Worm (Caenorhabditis elegans) whole organism, young adult: ENCODE data around the gene sav-1.

Experiments
- B0261.1 ChIP-seq: sonication (generic microtip); optimal IDR thresholded peaks from 2 replicates; lab custom pipeline; 2016; ENCODE audit warnings: mild to moderate bottlenecking, missing genetic modification characterization, moderate library complexity, missing compliant biosample characterization
- F33H1.4 ChIP-seq: fragments of 200-800 bp; sonication (Bioruptor generic); IDR thresholded peaks from 2 replicates; pipeline ENCODE4 v1.3.6; 2022; ENCODE audit warnings: missing genetic modification reagents, missing genetic modification characterization, missing compliant biosample characterization
- F52B5.7 ChIP-seq: sonication (generic microtip); optimal IDR thresholded peaks from 2 replicates; lab custom pipeline; 2016; ENCODE audit warnings: mild to moderate bottlenecking, missing genetic modification characterization, missing compliant biosample characterization
- F57C9.4 ChIP-seq: sonication (generic microtip); optimal IDR thresholded peaks from 2 replicates; lab custom pipeline; 2017; ENCODE audit warnings: mild to moderate bottlenecking, missing genetic modification characterization, missing compliant biosample characterization
- K11D2.4 ChIP-seq: fragments of 200-800 bp; sonication (Bioruptor generic); IDR thresholded peaks from 2 replicates; pipeline ENCODE4 v1.3.6; 2022; ENCODE audit warnings: missing genetic modification reagents, missing genetic modification characterization, missing compliant biosample characterization
- K12H6.12 ChIP-seq: fragments of 200-800 bp; sonication (Bioruptor generic); optimal IDR thresholded peaks from 2 replicates; lab custom pipeline; 2018; ENCODE audit warnings: mild to moderate bottlenecking, missing genetic modification characterization, missing compliant biosample characterization
- Y53F4B.3 ChIP-seq: fragments of 200-800 bp; sonication (Bioruptor generic); IDR thresholded peaks from 2 replicates; pipeline ENCODE4 v1.3.6; 2022; ENCODE audit warnings: missing genetic modification reagents, missing genetic modification characterization, missing compliant biosample characterization
- Y53G8AR.9 ChIP-seq: fragments of 200-800 bp; sonication (Bioruptor generic); conservative IDR thresholded peaks from 2 replicates; pipeline ENCODE4 v1.3.6; 2022; ENCODE audit warnings: missing genetic modification reagents, missing genetic modification characterization, missing compliant biosample characterization
- Y56A3A.18 ChIP-seq: fragments of 200-800 bp; sonication (Bioruptor generic); IDR thresholded peaks from 2 replicates; pipeline ENCODE4 v1.3.6; 2022; ENCODE audit warnings: missing genetic modification reagents, missing genetic modification characterization, missing compliant biosample characterization
- Y79H2A.3 ChIP-seq: fragments of 200-800 bp; sonication (Bioruptor generic); conservative IDR thresholded peaks from 2 replicates; pipeline ENCODE4 v1.3.6; 2022; ENCODE audit warnings: missing genetic modification reagents, missing genetic modification characterization, missing compliant biosample characterization
- Y95B8A.8 ChIP-seq: fragments of 200-800 bp; sonication (Bioruptor generic); IDR thresholded peaks from 2 replicates; pipeline ENCODE4 v1.3.6; 2022; ENCODE audit warnings: missing genetic modification reagents, missing genetic modification characterization, missing compliant biosample characterization
- ZK185.1 ChIP-seq: sonication (generic microtip); optimal IDR thresholded peaks from 2 replicates; lab custom pipeline; 2016; ENCODE audit warnings: mild to moderate bottlenecking, missing genetic modification characterization, missing compliant biosample characterization; ENCODE audit not compliant: poor library complexity, severe bottlenecking
- ama-1 ChIP-seq, 3 experiments: fragments of 150-350 bp in 1 of 3; sonication (generic microtip) in 2 of 3; optimal IDR thresholded peaks; 2 replicates each; lab custom pipeline; 2014 to 2018; ENCODE audit warnings: missing biosample characterization in 2 of 3, missing genetic modification characterization in 2 of 3, missing genetic modification reagents in 2 of 3
- aptf-2 ChIP-seq: fragments of 200-800 bp; sonication (Bioruptor generic); conservative IDR thresholded peaks from 2 replicates; pipeline ENCODE4 v1.3.6; 2022; ENCODE audit warnings: missing genetic modification reagents, missing genetic modification characterization, missing compliant biosample characterization
- atf-7 ChIP-seq: sonication (generic microtip); optimal IDR thresholded peaks from 2 replicates; lab custom pipeline; 2017; ENCODE audit warnings: mild to moderate bottlenecking, missing genetic modification characterization, missing compliant biosample characterization
- attf-6 ChIP-seq: fragments of 200-800 bp; sonication (Bioruptor generic); IDR thresholded peaks from 2 replicates; pipeline ENCODE4 v1.3.6; 2022; ENCODE audit warnings: missing genetic modification reagents, missing genetic modification characterization, missing compliant biosample characterization
- bed-1 ChIP-seq: fragments of 200-800 bp; sonication (Bioruptor generic); IDR thresholded peaks from 2 replicates; pipeline ENCODE4 v1.3.6; 2022; ENCODE audit warnings: missing genetic modification reagents, missing genetic modification characterization, missing compliant biosample characterization
- ceh-27 ChIP-seq: fragments of 200-800 bp; sonication (Bioruptor generic); optimal IDR thresholded peaks from 2 replicates; lab custom pipeline; 2018; ENCODE audit warnings: mild to moderate bottlenecking, missing genetic modification characterization, moderate library complexity, missing compliant biosample characterization
- die-1 ChIP-seq: sonication (generic microtip); optimal IDR thresholded peaks from 2 replicates; lab custom pipeline; 2016; ENCODE audit warnings: missing genotype, mild to moderate bottlenecking, missing genetic modification characterization, missing compliant biosample characterization
- dox-1 ChIP-seq: fragments of 200-800 bp; sonication (Bioruptor generic); IDR thresholded peaks from 2 replicates; pipeline ENCODE4 v1.3.6; 2022; ENCODE audit warnings: missing genetic modification reagents, missing genetic modification characterization, missing compliant biosample characterization
- dpff-1 ChIP-seq: sonication (generic microtip); optimal IDR thresholded peaks from 2 replicates; lab custom pipeline; 2017; ENCODE audit warnings: mild to moderate bottlenecking, missing genetic modification characterization, missing compliant biosample characterization
- dpl-1 ChIP-seq: fragments of 150-350 bp; optimal IDR thresholded peaks from 2 replicates; lab custom pipeline; 2014; ENCODE audit warnings: missing biosample characterization, missing genetic modification reagents, missing genetic modification characterization
- egl-18 ChIP-seq: fragments of 200-800 bp; sonication (Bioruptor generic); IDR thresholded peaks from 2 replicates; pipeline ENCODE4 v1.3.6; 2022; ENCODE audit warnings: missing genetic modification reagents, missing genetic modification characterization, missing compliant biosample characterization
- egl-44 ChIP-seq: fragments of 200-800 bp; sonication (Bioruptor generic); IDR thresholded peaks from 2 replicates; pipeline ENCODE4 v1.3.6; 2022; ENCODE audit warnings: missing genetic modification reagents, missing genetic modification characterization, missing compliant biosample characterization
- fkh-3 ChIP-seq: sonication (generic microtip); optimal IDR thresholded peaks from 2 replicates; lab custom pipeline; 2016; ENCODE audit warnings: mild to moderate bottlenecking, missing genetic modification characterization, missing compliant biosample characterization
- hmg-20 ChIP-seq: fragments of 200-800 bp; sonication (Bioruptor generic); IDR thresholded peaks from 2 replicates; pipeline ENCODE4 v1.3.6; 2022; ENCODE audit warnings: missing genetic modification reagents, missing genetic modification characterization, missing compliant biosample characterization
- hrde-1 ChIP-seq: sonication (generic microtip); optimal IDR thresholded peaks from 2 replicates; lab custom pipeline; 2016; ENCODE audit warnings: missing genetic modification characterization, mild to moderate bottlenecking, missing compliant biosample characterization, moderate library complexity, missing genotype, missing genetic modification reagents, borderline replicate concordance
- hsf-1 ChIP-seq: fragments of 200-800 bp; sonication (Bioruptor generic); IDR thresholded peaks from 2 replicates; pipeline ENCODE4 v1.3.6; 2022; ENCODE audit warnings: missing genetic modification reagents, missing genetic modification characterization, missing compliant biosample characterization
- lag-1 ChIP-seq: fragments of 200-800 bp; sonication (Bioruptor generic); IDR thresholded peaks from 2 replicates; pipeline ENCODE4 v1.3.6; 2022; ENCODE audit warnings: missing genetic modification reagents, missing genetic modification characterization, missing compliant biosample characterization
- let-526 ChIP-seq: fragments of 200-800 bp; sonication (Bioruptor generic); IDR thresholded peaks from 2 replicates; pipeline ENCODE4 v1.3.6; 2022; ENCODE audit warnings: missing genetic modification reagents, missing genetic modification characterization, missing compliant biosample characterization
- let-607 ChIP-seq, 2 experiments: fragments of 200-800 bp in 1 of 2; sonication (Bioruptor generic) in 1 of 2; sonication (generic microtip) in 1 of 2; optimal IDR thresholded peaks; 2 replicates each; lab custom pipeline; 2016 to 2018; ENCODE audit warnings: mild to moderate bottlenecking in 2 of 2, missing compliant biosample characterization in 2 of 2, missing genetic modification characterization in 2 of 2, moderate library complexity in 2 of 2, missing genotype in 1 of 2
- lin-40 ChIP-seq: sonication (generic microtip); optimal IDR thresholded peaks from 2 replicates; lab custom pipeline; 2016; ENCODE audit warnings: missing genetic modification characterization, mild to moderate bottlenecking, missing compliant biosample characterization, missing genotype, missing genetic modification reagents
- lin-54 ChIP-seq: fragments of 200-800 bp; sonication (Bioruptor generic); optimal IDR thresholded peaks from 2 replicates; lab custom pipeline; 2018; ENCODE audit warnings: mild to moderate bottlenecking, missing genetic modification characterization, missing compliant biosample characterization
- lsy-27 ChIP-seq: sonication (generic microtip); optimal IDR thresholded peaks from 2 replicates; lab custom pipeline; 2017; ENCODE audit warnings: missing genetic modification characterization, mild to moderate bottlenecking, missing compliant biosample characterization, antibody characterized with exemption, missing genotype, borderline replicate concordance; ENCODE audit not compliant: insufficient read depth
- mcd-1 ChIP-seq: fragments of 200-800 bp; sonication (Bioruptor generic); IDR thresholded peaks from 2 replicates; pipeline ENCODE4 v1.3.6; 2022; ENCODE audit warnings: missing genetic modification reagents, missing genetic modification characterization, missing compliant biosample characterization
- mel-28 ChIP-seq: sonication (generic microtip); optimal IDR thresholded peaks from 2 replicates; lab custom pipeline; 2016; ENCODE audit warnings: borderline replicate concordance, mild to moderate bottlenecking, missing genetic modification characterization, missing compliant biosample characterization
- mes-4 ChIP-seq: sonication (generic microtip); optimal IDR thresholded peaks from 2 replicates; lab custom pipeline; 2016; ENCODE audit warnings: missing genotype, missing genetic modification characterization, missing compliant biosample characterization
- nhr-120 ChIP-seq: fragments of 200-800 bp; sonication (Bioruptor generic); IDR thresholded peaks from 2 replicates; pipeline ENCODE4 v1.3.6; 2022; ENCODE audit warnings: missing genetic modification characterization, missing compliant biosample characterization
- nhr-179 ChIP-seq: sonication (generic microtip); optimal IDR thresholded peaks from 2 replicates; lab custom pipeline; 2016; ENCODE audit warnings: mild to moderate bottlenecking, missing genetic modification characterization, missing compliant biosample characterization
- nhr-27 ChIP-seq: fragments of 200-800 bp; sonication (Bioruptor generic); optimal IDR thresholded peaks from 2 replicates; lab custom pipeline; 2018; ENCODE audit warnings: mild to moderate bottlenecking, missing genetic modification characterization, moderate library complexity, missing compliant biosample characterization
- pbrm-1 ChIP-seq: fragments of 200-800 bp; sonication (Bioruptor generic); IDR thresholded peaks from 2 replicates; pipeline ENCODE4 v1.3.6; 2022; ENCODE audit warnings: missing genetic modification reagents, missing genetic modification characterization, missing compliant biosample characterization
- pha-4 ChIP-seq: fragments of 150-350 bp; sonication (generic microtip); optimal IDR thresholded peaks from 2 replicates; lab custom pipeline; 2014; ENCODE audit warnings: missing biosample characterization, missing genetic modification reagents, missing genetic modification characterization
- rcor-1 ChIP-seq: fragments of 200-800 bp; sonication (Bioruptor generic); IDR thresholded peaks from 2 replicates; pipeline ENCODE4 v1.3.6; 2022; ENCODE audit warnings: missing genetic modification reagents, missing genetic modification characterization, missing compliant biosample characterization
- rec-8 ChIP-seq, 2 experiments: sonication (generic microtip); optimal IDR thresholded peaks; 2 replicates each; lab custom pipeline; 2016; ENCODE audit warnings: mild to moderate bottlenecking in 2 of 2, missing genetic modification characterization in 2 of 2, missing genetic modification reagents in 2 of 2, missing genotype in 2 of 2, missing biosample characterization in 1 of 2, missing compliant biosample characterization in 1 of 2, moderate library complexity in 1 of 2
- repo-1 ChIP-seq: sonication (generic microtip); optimal IDR thresholded peaks from 2 replicates; lab custom pipeline; 2017; ENCODE audit warnings: mild to moderate bottlenecking, missing genetic modification characterization, missing compliant biosample characterization
- xnd-1 ChIP-seq: sonication (generic microtip); optimal IDR thresholded peaks from 2 replicates; lab custom pipeline; 2016; ENCODE audit warnings: missing genotype, missing genetic modification reagents, missing genetic modification characterization, missing compliant biosample characterization
- zfh-2 ChIP-seq: fragments of 200-800 bp; sonication (Bioruptor generic); conservative IDR thresholded peaks from 2 replicates; pipeline ENCODE4 v1.3.6; 2022; ENCODE audit warnings: missing genetic modification reagents, missing genetic modification characterization, missing compliant biosample characterization
- ztf-18 ChIP-seq: sonication (generic microtip); optimal IDR thresholded peaks from 2 replicates; lab custom pipeline; 2016; ENCODE audit warnings: missing genotype, mild to moderate bottlenecking, missing genetic modification characterization, missing compliant biosample characterization
- ztf-26 ChIP-seq: sonication (generic microtip); optimal IDR thresholded peaks from 2 replicates; lab custom pipeline; 2017; ENCODE audit warnings: missing genetic modification characterization, missing compliant biosample characterization
- ztf-28 ChIP-seq: fragments of 200-800 bp; sonication (Bioruptor generic); IDR thresholded peaks from 2 replicates; pipeline ENCODE4 v1.3.6; 2022; ENCODE audit warnings: missing genetic modification reagents, missing genetic modification characterization, missing compliant biosample characterization

sav-1 gene

ce11 chrX:2287977-2288387 lies 990 bp upstream of the sav-1 start (continued):
- TF ChIP-seq atf-7 (tag; lab: Kevin White, UChicago) (peak; percentile 12), xnd-1 (tag; lab: Kevin White, UChicago) (no peak), mes-4 (tag; lab: Kevin White, UChicago) (no peak), aptf-2 (GFP tag; lab: Robert Waterston, UW) (no peak), rec-8 (tag; optimal IDR thresholded peaks at IDR 0.05; lab: Kevin White, UChicago) (no peak), mel-28 (no peak), ztf-26 (tag; lab: Kevin White, UChicago) (no peak), dox-1 (no peak), lin-40 (peak; percentile 29), ama-1 (optimal IDR thresholded peaks at IDR 0.05; lab: Kevin White, UChicago) (no peak), ama-1 (GFP tag; optimal IDR thresholded peaks at IDR 0.05; lab: Kevin White, UChicago) (no peak), rcor-1 (GFP tag; lab: Robert Waterston, UW) (0 out of 2 replicates have a peak, but pooled peaks have one; percentile 28), F52B5.7 (tag; lab: Kevin White, UChicago) (no peak), nhr-179 (no peak), F33H1.4 (GFP tag; lab: Robert Waterston, UW) (no peak), Y79H2A.3 (GFP tag; lab: Robert Waterston, UW) (no peak), hrde-1 (no peak), die-1 (no peak), Y53G8AR.9 (GFP tag; lab: Robert Waterston, UW) (no peak), lag-1 (GFP tag; lab: Robert Waterston, UW) (no peak), repo-1 (tag; lab: Kevin White, UChicago) (no peak), attf-6 (GFP tag; lab: Robert Waterston, UW) (no peak), nhr-27 (tag; lab: Kevin White, UChicago) (no peak), zfh-2 (GFP tag; lab: Robert Waterston, UW) (no peak), pha-4 (tag; lab: Kevin White, UChicago) (no peak), let-526 (GFP tag; lab: Robert Waterston, UW) (no peak), ZK185.1 (no peak), dpff-1 (no peak), lin-54 (no peak), ztf-18 (tag; lab: Kevin White, UChicago) (no peak), dpl-1 (GFP tag; lab: Kevin White, UChicago) (no peak), Y53F4B.3 (no peak), Y95B8A.8 (GFP tag; lab: Robert Waterston, UW) (no peak), F57C9.4 (tag; lab: Kevin White, UChicago) (no peak), Y56A3A.18 (no peak), ztf-28 (no peak), B0261.1 (no peak), let-607 (tag; optimal IDR thresholded peaks at IDR 0.05; lab: Kevin White, UChicago) (peak in 1 of 2 experiments; percentile 22), egl-44 (GFP tag; lab: Robert Waterston, UW) (no peak), fkh-3 (no peak), nhr-120 (GFP tag; lab: Robert Waterston, UW) (no peak)

ce11 chrX:2276000-2276399 lies 11.0 kb downstream of the sav-1 start:
- TF ChIP-seq hmg-20 (GFP tag; lab: Robert Waterston, UW) (no peak), bed-1 (GFP tag; lab: Robert Waterston, UW) (no peak), pbrm-1 (no peak), F52B5.7 (tag; lab: Kevin White, UChicago) (no peak), dox-1 (no peak), K11D2.4 (GFP tag; lab: Robert Waterston, UW) (no peak), lsy-27 (tag; lab: Kevin White, UChicago) (no peak), ceh-27 (no peak), rcor-1 (GFP tag; lab: Robert Waterston, UW) (no peak), hsf-1 (GFP tag; lab: Robert Waterston, UW) (no peak), K12H6.12 (tag; lab: Kevin White, UChicago) (no peak), egl-18 (no peak), nhr-179 (no peak), fkh-3 (no peak), mcd-1 (GFP tag; lab: Robert Waterston, UW) (no peak)
